Worm (Caenorhabditis elegans) whole organism, early embryonic: ENCODE measurements around the gene dpy-28.

Source experiments
- ama-1 ChIP-seq: fragments of 150-350 bp; optimal IDR thresholded peaks from 2 replicates; lab custom pipeline; 2014
- flt-1 ChIP-seq: fragments of 200-800 bp; sonication (Bioruptor generic); IDR thresholded peaks from 2 replicates; pipeline ENCODE4 v1.3.6; 2022; ENCODE audit warnings: missing genetic modification characterization, missing compliant biosample characterization
- hmbx-1 ChIP-seq: sonication (generic microtip); optimal IDR thresholded peaks from 2 replicates; lab custom pipeline; 2016; ENCODE audit warnings: mild to moderate bottlenecking, missing genetic modification characterization, missing compliant biosample characterization
- hmg-4 ChIP-seq: fragments of 200-800 bp; sonication (Bioruptor generic); optimal IDR thresholded peaks from 2 replicates; lab custom pipeline; 2018; ENCODE audit warnings: mild to moderate bottlenecking, missing genetic modification characterization, missing compliant biosample characterization
- hnd-1 ChIP-seq: sonication (generic microtip); optimal IDR thresholded peaks from 2 replicates; lab custom pipeline; 2016; ENCODE audit warnings: missing genetic modification characterization, missing compliant biosample characterization
- pes-1 ChIP-seq: fragments of 200-800 bp; sonication (Bioruptor generic); IDR thresholded peaks from 2 replicates; pipeline ENCODE4 v1.3.6; 2022; ENCODE audit warnings: missing genetic modification reagents, missing genetic modification characterization, missing compliant biosample characterization
- scrt-1 ChIP-seq: fragments of 200-800 bp; sonication (Bioruptor generic); IDR thresholded peaks from 2 replicates; pipeline ENCODE4 v1.3.6; 2022; ENCODE audit warnings: missing genetic modification characterization, missing compliant biosample characterization
- sea-1 ChIP-seq: fragments of 200-800 bp; sonication (Bioruptor generic); conservative IDR thresholded peaks from 2 replicates; pipeline ENCODE4 v1.3.6; 2022; ENCODE audit warnings: missing genetic modification characterization, missing compliant biosample characterization

ce11 chrIII:10746406-10746807 lies 16.5 kb upstream of the dpy-28 start:
- TF ChIP-seq hnd-1 (no peak), pes-1 (no peak), ama-1 (lab: Kevin White, UChicago) (no peak), hmbx-1 (tag; lab: Kevin White, UChicago) (no peak), hmg-4 (no peak), sea-1 (GFP tag; lab: Robert Waterston, UW) (no peak), scrt-1 (GFP tag; lab: Robert Waterston, UW) (no peak), flt-1 (GFP tag; lab: Robert Waterston, UW) (no peak)
